Fruit fly (Drosophila melanogaster) whole organism, prepupa: Measurements from ENCODE around the gene Pdfr.
A peak's percentile ranks its signal among the peaks of the same experiment; 100 is the strongest.

Experiments
- CG10669 ChIP-seq: fragments of 200-800 bp; sonication (Bioruptor generic); optimal IDR thresholded peaks from 3 replicates; lab custom pipeline; 2018; ENCODE audit warnings: missing biosample characterization, mild to moderate bottlenecking, missing genetic modification characterization, moderate library complexity
- CG11762 ChIP-seq: fragments of 200-800 bp; sonication (Bioruptor generic); optimal IDR thresholded peaks from 3 replicates; lab custom pipeline; 2016; ENCODE audit warnings: missing biosample characterization, missing genetic modification characterization; ENCODE audit not compliant: insufficient read depth
- CG1621 ChIP-seq: fragments of 200-800 bp; sonication (Bioruptor generic); optimal IDR thresholded peaks from 3 replicates; lab custom pipeline; 2018; ENCODE audit warnings: missing biosample characterization, mild to moderate bottlenecking, missing genetic modification characterization
- CG16779 ChIP-seq: fragments of 200-800 bp; sonication (Bioruptor generic); optimal IDR thresholded peaks from 3 replicates; lab custom pipeline; 2017; ENCODE audit warnings: missing biosample characterization, mild to moderate bottlenecking, missing genetic modification characterization
- CG3032 ChIP-seq: fragments of 200-800 bp; optimal IDR thresholded peaks from 2 replicates; lab custom pipeline; 2019; ENCODE audit warnings: missing biosample characterization, mild to moderate bottlenecking, missing genetic modification characterization, moderate library complexity
- CG32006 ChIP-seq: fragments of 200-800 bp; sonication (Bioruptor generic); optimal IDR thresholded peaks from 3 replicates; lab custom pipeline; 2017; ENCODE audit warnings: missing biosample characterization, mild to moderate bottlenecking, missing genetic modification characterization
- CG34406 ChIP-seq: fragments of 200-800 bp; sonication (Bioruptor generic); optimal IDR thresholded peaks from 3 replicates; lab custom pipeline; 2016; ENCODE audit warnings: missing biosample characterization, missing genetic modification characterization
- CG4318 ChIP-seq: fragments of 200-800 bp; sonication (Bioruptor generic); optimal IDR thresholded peaks from 3 replicates; lab custom pipeline; 2017; ENCODE audit warnings: missing biosample characterization, mild to moderate bottlenecking, missing genetic modification characterization
- CG6163 ChIP-seq: fragments of 200-800 bp; sonication (Bioruptor generic); IDR thresholded peaks from 3 replicates; pipeline ENCODE4 v1.3.6; 2022; ENCODE audit warnings: missing biosample characterization, missing genetic modification characterization
- CG6276 ChIP-seq: fragments of 200-800 bp; sonication (Bioruptor generic); optimal IDR thresholded peaks from 2 replicates; lab custom pipeline; 2017; ENCODE audit warnings: missing biosample characterization, mild to moderate bottlenecking, missing genetic modification characterization
- CG6792 ChIP-seq: fragments of 200-800 bp; sonication (Bioruptor generic); optimal IDR thresholded peaks from 3 replicates; lab custom pipeline; 2016; ENCODE audit warnings: missing biosample characterization, missing genetic modification characterization
- CG6808 ChIP-seq: fragments of 200-800 bp; sonication (Bioruptor generic); optimal IDR thresholded peaks from 3 replicates; lab custom pipeline; 2017; ENCODE audit warnings: missing biosample characterization, missing genetic modification characterization, mild to moderate bottlenecking, moderate library complexity, missing genetic modification reagents
- CG6854 ChIP-seq: fragments of 200-800 bp; sonication (Bioruptor generic); optimal IDR thresholded peaks from 2 replicates; lab custom pipeline; 2017; ENCODE audit warnings: missing biosample characterization, mild to moderate bottlenecking, missing genetic modification characterization
- CG8119 ChIP-seq: fragments of 200-800 bp; sonication (Bioruptor generic); IDR thresholded peaks from 3 replicates; pipeline ENCODE4 v1.3.6; 2022; ENCODE audit warnings: missing biosample characterization, missing genetic modification characterization
- CG9139 ChIP-seq: fragments of 200-800 bp; sonication (Bioruptor generic); optimal IDR thresholded peaks from 3 replicates; lab custom pipeline; 2017; ENCODE audit warnings: missing biosample characterization, mild to moderate bottlenecking, missing genetic modification characterization
- Eip75B ChIP-seq: fragments of 200-800 bp; sonication (Bioruptor generic); optimal IDR thresholded peaks from 3 replicates; lab custom pipeline; 2016; ENCODE audit warnings: missing biosample characterization, missing genetic modification characterization
- Eip78C ChIP-seq: fragments of 200-800 bp; sonication (Bioruptor generic); peaks from one replicate; lab custom pipeline; 2016; ENCODE audit warnings: missing biosample characterization, missing genetic modification characterization
- Eip93F ChIP-seq: fragments of 200-800 bp; sonication (Bioruptor generic); optimal IDR thresholded peaks from 2 replicates; lab custom pipeline; 2016; ENCODE audit warnings: missing biosample characterization, mild to moderate bottlenecking, missing genetic modification characterization
- Ets21C ChIP-seq: fragments of 200-800 bp; sonication (Bioruptor generic); optimal IDR thresholded peaks from 3 replicates; lab custom pipeline; 2016; ENCODE audit warnings: missing biosample characterization, missing genetic modification characterization
- Ets96B ChIP-seq: fragments of 200-800 bp; optimal IDR thresholded peaks from 2 replicates; lab custom pipeline; 2019; ENCODE audit warnings: missing biosample characterization, mild to moderate bottlenecking, missing genetic modification characterization, moderate library complexity
- Gug ChIP-seq: fragments of 200-800 bp; sonication (Bioruptor generic); IDR thresholded peaks from 2 replicates; pipeline ENCODE4 v1.3.6; 2022; ENCODE audit warnings: missing biosample characterization, missing genetic modification characterization
- Hr38 ChIP-seq: sonication (Bioruptor generic); optimal IDR thresholded peaks from 2 replicates; lab custom pipeline; 2016; ENCODE audit warnings: missing biosample characterization, missing genetic modification characterization
- Hr39 ChIP-seq: fragments of 200-800 bp; sonication (Bioruptor generic); optimal IDR thresholded peaks from 2 replicates; lab custom pipeline; 2016; ENCODE audit warnings: missing biosample characterization, missing genetic modification characterization
- Hr4 ChIP-seq: fragments of 200-800 bp; sonication (Bioruptor generic); optimal IDR thresholded peaks from 3 replicates; lab custom pipeline; 2016; ENCODE audit warnings: missing biosample characterization, missing genetic modification characterization
- Lpt ChIP-seq: fragments of 200-800 bp; sonication (Bioruptor generic); optimal IDR thresholded peaks from 3 replicates; lab custom pipeline; 2016; ENCODE audit warnings: missing biosample characterization, missing genetic modification characterization
- OdsH ChIP-seq: fragments of 200-800 bp; sonication (Bioruptor generic); optimal IDR thresholded peaks from 3 replicates; lab custom pipeline; 2016; ENCODE audit warnings: missing biosample characterization, missing genetic modification characterization
- Smox ChIP-seq: fragments of 200-800 bp; sonication (Bioruptor generic); optimal IDR thresholded peaks from 3 replicates; lab custom pipeline; 2016; ENCODE audit warnings: missing biosample characterization, missing genetic modification characterization
- Sox14 ChIP-seq: fragments of 200-800 bp; sonication (Bioruptor generic); optimal IDR thresholded peaks from 3 replicates; lab custom pipeline; 2016; ENCODE audit warnings: missing biosample characterization, missing genetic modification characterization
- Sox15 ChIP-seq: fragments of 200-800 bp; sonication (Bioruptor generic); optimal IDR thresholded peaks from 3 replicates; lab custom pipeline; 2016; ENCODE audit warnings: missing biosample characterization, missing genetic modification characterization
- acj6 ChIP-seq: fragments of 200-800 bp; sonication (Bioruptor generic); optimal IDR thresholded peaks from 3 replicates; lab custom pipeline; 2016; ENCODE audit warnings: missing biosample characterization, missing genetic modification characterization
- dac ChIP-seq: fragments of 200-800 bp; sonication (Bioruptor generic); optimal IDR thresholded peaks from 2 replicates; lab custom pipeline; 2017; ENCODE audit warnings: missing biosample characterization, mild to moderate bottlenecking, missing genetic modification characterization
- dsx ChIP-seq: fragments of 200-800 bp; optimal IDR thresholded peaks from 3 replicates; lab custom pipeline; 2019; ENCODE audit warnings: missing biosample characterization, mild to moderate bottlenecking, missing genetic modification characterization, moderate library complexity; ENCODE audit not compliant: poor library complexity, severe bottlenecking
- lz ChIP-seq: fragments of 200-800 bp; sonication (Bioruptor generic); optimal IDR thresholded peaks from 3 replicates; lab custom pipeline; 2016; ENCODE audit warnings: missing biosample characterization, missing genetic modification characterization
- spab ChIP-seq: fragments of 200-800 bp; sonication (Bioruptor generic); optimal IDR thresholded peaks from 2 replicates; lab custom pipeline; 2017; ENCODE audit warnings: missing biosample characterization, mild to moderate bottlenecking, missing genetic modification characterization, missing genetic modification reagents
- svp ChIP-seq: fragments of 200-800 bp; sonication (Bioruptor generic); peaks from one replicate; lab custom pipeline; 2016; ENCODE audit warnings: missing biosample characterization, missing genetic modification characterization
- topi ChIP-seq: fragments of 200-800 bp; sonication (Bioruptor generic); optimal IDR thresholded peaks from 3 replicates; lab custom pipeline; 2016; ENCODE audit warnings: missing biosample characterization, missing genetic modification characterization
- vri ChIP-seq: fragments of 200-800 bp; sonication (Bioruptor generic); optimal IDR thresholded peaks from 3 replicates; lab custom pipeline; 2016; ENCODE audit warnings: missing biosample characterization, mild to moderate bottlenecking, missing genetic modification characterization

Pdfr gene

dm6 chrX:2545328-2545758 is 6.7 kb upstream of the Pdfr start, which contains the start of gene trol (continued):
- TF ChIP-seq CG6854 (GFP tag; lab: Kevin White, UChicago) (peak; percentile 85), CG16779 (peak; percentile 5), Smox (GFP tag; lab: Kevin White, UChicago) (no peak), lz (GFP tag; lab: Kevin White, UChicago) (no peak), OdsH (GFP tag; lab: Kevin White, UChicago) (no peak), CG6792 (GFP tag; lab: Kevin White, UChicago) (peak; percentile 30), Sox15 (GFP tag; lab: Kevin White, UChicago) (no peak), CG1621 (tag; lab: Kevin White, UChicago) (peak; percentile 28), topi (GFP tag; lab: Kevin White, UChicago) (peak; percentile 19), dsx (peak; percentile 20), Sox14 (peak; percentile 19), svp (GFP tag; lab: Kevin White, UChicago) (peak; percentile 91), CG11762 (GFP tag; lab: Kevin White, UChicago) (no peak), Eip75B (GFP tag; lab: Kevin White, UChicago) (peak; percentile 19), spab (GFP tag; lab: Kevin White, UChicago) (no peak), vri (GFP tag; lab: Kevin White, UChicago) (peak; percentile 53), Eip78C (GFP tag; lab: Kevin White, UChicago) (peak; percentile 63), CG34406 (GFP tag; lab: Kevin White, UChicago) (no peak), Lpt (GFP tag; lab: Kevin White, UChicago) (peak; percentile 15), dac (GFP tag; lab: Kevin White, UChicago) (no peak), CG9139 (peak; percentile 23), Hr39 (GFP tag; lab: Kevin White, UChicago) (no peak)

DNA sequence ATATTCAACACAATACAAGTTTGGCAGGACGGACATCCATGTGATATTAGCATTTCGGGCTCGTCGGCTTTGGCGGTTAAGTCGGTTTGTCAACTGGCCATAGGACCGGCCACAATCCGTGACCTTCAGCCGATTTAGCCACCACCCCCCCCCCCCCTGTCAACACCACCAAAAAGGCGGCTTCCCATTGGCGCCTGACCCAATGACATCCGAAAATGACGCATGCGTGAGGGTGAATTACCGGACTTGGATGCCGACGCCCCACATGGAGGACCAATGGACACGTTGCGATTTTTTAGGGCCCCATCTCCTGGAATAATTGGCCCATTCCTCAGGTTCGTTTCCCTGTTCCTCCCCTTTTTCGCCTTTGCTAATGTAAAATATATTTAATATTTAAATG is 5.7 kb upstream of the Pdfr start:
- no peak for TF ChIP-seq CG6792 (GFP tag; lab: Kevin White, UChicago)

DNA sequence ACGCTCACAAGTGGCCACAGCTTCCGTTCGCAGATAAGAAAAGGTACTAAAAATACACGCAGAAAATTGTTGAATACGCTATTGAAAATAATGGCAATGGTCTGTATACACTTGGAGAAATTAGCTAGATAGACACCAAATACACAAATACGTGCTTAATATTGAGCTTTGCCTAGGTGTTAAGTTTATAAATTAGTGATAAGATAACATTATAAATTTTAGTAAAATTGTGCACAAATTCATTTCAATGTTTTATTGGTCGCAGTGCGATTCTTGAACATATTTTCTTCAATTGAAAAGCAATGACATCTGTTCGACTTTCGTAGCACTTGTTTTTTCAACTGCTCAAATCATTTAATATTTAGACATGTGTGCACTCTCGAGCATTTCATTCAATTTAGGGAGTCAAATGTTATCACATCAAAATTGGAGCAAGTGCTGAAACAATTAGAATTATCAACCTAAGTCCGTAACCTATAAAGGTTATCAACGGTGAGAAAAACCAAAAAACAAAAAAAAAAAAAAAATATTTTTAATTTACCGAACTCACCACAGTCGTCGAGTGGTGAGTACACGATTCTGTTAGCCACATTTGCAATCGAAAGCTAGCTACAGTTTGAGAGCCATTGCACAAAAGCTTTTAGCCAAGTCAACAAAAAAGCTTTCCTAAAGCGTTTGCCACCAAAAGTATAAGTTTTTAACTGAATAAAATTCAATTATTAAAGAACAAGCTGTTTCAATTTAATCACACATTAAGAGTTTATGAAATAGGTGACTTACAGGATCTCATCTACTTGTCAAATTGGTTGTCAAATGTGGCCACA is 5.1 kb upstream of the Pdfr start:
- no peak for TF ChIP-seq Hr39 (GFP tag; lab: Kevin White, UChicago)
- no peak for TF ChIP-seq dac (GFP tag; lab: Kevin White, UChicago)
- TF ChIP-seq CG3032 (tag; lab: Kevin White, UChicago): no peak
- peak; percentile 75 for TF ChIP-seq svp (GFP tag; lab: Kevin White, UChicago)
- no peak for TF ChIP-seq acj6 (GFP tag; lab: Kevin White, UChicago)

DNA sequence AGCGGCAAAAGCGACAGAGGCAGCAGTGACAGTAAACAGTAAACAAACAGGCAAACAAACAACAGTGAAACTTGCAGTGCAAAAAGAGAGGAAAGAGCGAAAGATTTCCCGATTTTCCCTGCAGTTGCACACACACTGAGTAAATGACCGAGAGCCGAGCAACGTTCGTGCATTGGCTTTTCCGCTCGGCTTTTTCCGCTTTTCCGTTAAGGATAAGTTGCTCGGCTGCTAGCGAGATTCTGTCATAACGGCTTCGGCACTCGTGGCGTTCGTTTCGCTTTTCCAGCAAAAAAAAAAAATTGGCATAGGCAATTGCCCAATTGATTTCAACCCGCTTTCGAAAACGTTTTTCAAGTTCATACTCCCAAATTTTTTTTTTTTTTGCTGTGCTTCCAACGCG is 1.9 kb downstream of the Pdfr start:
- TF ChIP-seq CG32006 (GFP tag; lab: Kevin White, UChicago) (no peak), topi (GFP tag; lab: Kevin White, UChicago) (no peak), Lpt (GFP tag; lab: Kevin White, UChicago) (no peak), CG6163 (no peak), Eip93F (GFP tag; lab: Kevin White, UChicago) (no peak), CG11762 (GFP tag; lab: Kevin White, UChicago) (no peak), CG34406 (GFP tag; lab: Kevin White, UChicago) (no peak), Gug (no peak), Ets96B (tag; lab: Kevin White, UChicago) (no peak), CG10669 (no peak), CG6808 (GFP tag; lab: Kevin White, UChicago) (no peak), Eip75B (GFP tag; lab: Kevin White, UChicago) (no peak), CG8119 (GFP tag; lab: Robert Waterston, UW) (no peak), CG4318 (GFP tag; lab: Kevin White, UChicago) (no peak), Hr38 (GFP tag; lab: Kevin White, UChicago) (no peak), Hr4 (GFP tag; lab: Kevin White, UChicago) (no peak), dac (GFP tag; lab: Kevin White, UChicago) (no peak), CG6276 (GFP tag; lab: Kevin White, UChicago) (no peak), acj6 (GFP tag; lab: Kevin White, UChicago) (no peak), Ets21C (GFP tag; lab: Kevin White, UChicago) (no peak)
